Fruit fly (Drosophila melanogaster) whole organism, embryonic: ENCODE data around the gene dlp.

Experiments used
- Abd-B ChIP-seq: fragments of 200-800 bp; sonication (Bioruptor generic); optimal IDR thresholded peaks from 2 replicates; lab custom pipeline; 2018; ENCODE audit warnings: missing biosample characterization, mild to moderate bottlenecking, missing genetic modification characterization, moderate library complexity
- Atf-2 ChIP-seq: fragments of 200-800 bp; sonication (Bioruptor generic); optimal IDR thresholded peaks from 2 replicates; lab custom pipeline; 2016; ENCODE audit warnings: missing biosample characterization, missing genetic modification characterization
- Atf3 ChIP-seq: fragments of 200-800 bp; sonication (Bioruptor generic); optimal IDR thresholded peaks from 3 replicates; lab custom pipeline; 2016; ENCODE audit warnings: missing biosample characterization, missing genetic modification characterization
- CG11456 ChIP-seq: fragments of 200-800 bp; sonication (Bioruptor generic); IDR thresholded peaks from 3 replicates; pipeline ENCODE4 v1.3.6; 2022; ENCODE audit warnings: missing biosample characterization, missing genetic modification characterization
- CG13894 ChIP-seq: fragments of 200-800 bp; sonication (Bioruptor generic); optimal IDR thresholded peaks from 3 replicates; lab custom pipeline; 2018; ENCODE audit warnings: missing biosample characterization, mild to moderate bottlenecking, missing genetic modification characterization, moderate library complexity
- CG15011 ChIP-seq: fragments of 200-800 bp; sonication (Bioruptor generic); optimal IDR thresholded peaks from 3 replicates; lab custom pipeline; 2018; ENCODE audit warnings: missing biosample characterization, mild to moderate bottlenecking, missing genetic modification characterization
- CG2116 ChIP-seq: fragments of 200-800 bp; sonication (Bioruptor generic); optimal IDR thresholded peaks from 3 replicates; lab custom pipeline; 2018; ENCODE audit warnings: missing biosample characterization, mild to moderate bottlenecking, missing genetic modification characterization
- CG2129 ChIP-seq: fragments of 200-800 bp; sonication (Bioruptor generic); IDR thresholded peaks from 2 replicates; pipeline ENCODE4 v1.3.6; 2022; ENCODE audit warnings: missing biosample characterization, missing genetic modification characterization; ENCODE audit not compliant: partially characterized antibody
- CG4282 ChIP-seq: fragments of 200-800 bp; sonication (Bioruptor generic); optimal IDR thresholded peaks from 2 replicates; lab custom pipeline; 2016; ENCODE audit warnings: missing biosample characterization, missing genetic modification characterization
- CG4424 ChIP-seq: fragments of 200-800 bp; sonication (Bioruptor generic); optimal IDR thresholded peaks from 3 replicates; lab custom pipeline; 2016; ENCODE audit warnings: missing biosample characterization, missing genetic modification characterization
- CG6272 ChIP-seq: fragments of 200-800 bp; sonication (Bioruptor generic); IDR thresholded peaks from 2 replicates; pipeline ENCODE4 v1.3.6; 2022; ENCODE audit warnings: missing biosample characterization, missing genetic modification characterization
- CG6683 ChIP-seq: fragments of 200-800 bp; sonication (Bioruptor generic); optimal IDR thresholded peaks from 2 replicates; lab custom pipeline; 2017; ENCODE audit warnings: missing biosample characterization, mild to moderate bottlenecking, missing genetic modification characterization, missing genetic modification reagents
- CG6765 ChIP-seq: fragments of 200-800 bp; sonication (Bioruptor generic); optimal IDR thresholded peaks from 3 replicates; lab custom pipeline; 2017; ENCODE audit warnings: missing biosample characterization, mild to moderate bottlenecking, missing genetic modification characterization
- Deaf1 ChIP-seq: fragments of 200-800 bp; optimal IDR thresholded peaks from 3 replicates; lab custom pipeline; 2019; ENCODE audit warnings: missing biosample characterization, mild to moderate bottlenecking, missing genetic modification characterization, moderate library complexity
- Fer2 ChIP-seq: fragments of 200-800 bp; sonication (Bioruptor generic); optimal IDR thresholded peaks from 2 replicates; lab custom pipeline; 2018; ENCODE audit warnings: missing biosample characterization, mild to moderate bottlenecking, missing genetic modification characterization, moderate library complexity
- H15 ChIP-seq: fragments of 200-800 bp; sonication (Bioruptor generic); IDR thresholded peaks from 3 replicates; pipeline ENCODE4 v1.3.6; 2022; ENCODE audit warnings: missing biosample characterization, missing genetic modification characterization
- HHEX ChIP-seq: fragments of 200-800 bp; sonication (Bioruptor generic); optimal IDR thresholded peaks from 3 replicates; lab custom pipeline; 2017; ENCODE audit warnings: missing biosample characterization, mild to moderate bottlenecking, missing genetic modification characterization, missing genetic modification reagents
- Mad ChIP-seq: fragments of 200-800 bp; sonication (Bioruptor generic); optimal IDR thresholded peaks from 2 replicates; lab custom pipeline; 2016; ENCODE audit warnings: missing biosample characterization, missing genetic modification characterization
- Max ChIP-seq: fragments of 200-800 bp; sonication (Bioruptor generic); optimal IDR thresholded peaks from 2 replicates; lab custom pipeline; 2016; ENCODE audit warnings: missing biosample characterization, mild to moderate bottlenecking, missing genetic modification characterization
- Ssrp ChIP-seq: fragments of 200-800 bp; sonication (Bioruptor generic); optimal IDR thresholded peaks from 2 replicates; lab custom pipeline; 2018; ENCODE audit warnings: missing biosample characterization, mild to moderate bottlenecking, missing genetic modification characterization, moderate library complexity
- YL-1 ChIP-seq: fragments of 200-800 bp; sonication (Bioruptor generic); optimal IDR thresholded peaks from 3 replicates; lab custom pipeline; 2017; ENCODE audit warnings: missing biosample characterization, mild to moderate bottlenecking, missing genetic modification characterization
- croc ChIP-seq: fragments of 200-800 bp; sonication (Bioruptor generic); conservative IDR thresholded peaks from 3 replicates; pipeline ENCODE4 v1.3.6; 2022; ENCODE audit warnings: missing biosample characterization, missing genetic modification characterization
- crp ChIP-seq, 2 experiments: fragments of 200-800 bp; sonication (Bioruptor generic); optimal IDR thresholded peaks; 2 replicates in 1 of 2; 3 replicates in 1 of 2; lab custom pipeline; 2017; ENCODE audit warnings: missing biosample characterization in 2 of 2, missing genetic modification characterization in 2 of 2, mild to moderate bottlenecking in 1 of 2, moderate library complexity in 1 of 2
- dmrt99B ChIP-seq: fragments of 200-800 bp; sonication (Bioruptor generic); optimal IDR thresholded peaks from 2 replicates; lab custom pipeline; 2018; ENCODE audit warnings: missing biosample characterization, mild to moderate bottlenecking, missing genetic modification characterization, moderate library complexity
- emc ChIP-seq: fragments of 200-800 bp; sonication (Bioruptor generic); optimal IDR thresholded peaks from 2 replicates; lab custom pipeline; 2016; ENCODE audit warnings: missing biosample characterization, missing genetic modification characterization
- ems ChIP-seq: fragments of 200-800 bp; sonication (Bioruptor generic); optimal IDR thresholded peaks from 3 replicates; lab custom pipeline; 2016; ENCODE audit warnings: missing biosample characterization, missing genetic modification characterization
- ewg ChIP-seq: fragments of 200-800 bp; sonication (Bioruptor generic); optimal IDR thresholded peaks from 3 replicates; lab custom pipeline; 2017; ENCODE audit warnings: mild to moderate bottlenecking, missing biosample characterization, missing genetic modification reagents, missing genetic modification characterization
- fd64A ChIP-seq: fragments of 200-800 bp; sonication (Bioruptor generic); optimal IDR thresholded peaks from 3 replicates; lab custom pipeline; 2018; ENCODE audit warnings: missing biosample characterization, mild to moderate bottlenecking, missing genetic modification characterization
- grn ChIP-seq: fragments of 200-800 bp; sonication (Bioruptor generic); optimal IDR thresholded peaks from 3 replicates; lab custom pipeline; 2017; ENCODE audit warnings: missing biosample characterization, missing genetic modification characterization
- gt ChIP-seq: fragments of 200-800 bp; sonication (Bioruptor generic); IDR thresholded peaks from 2 replicates; pipeline ENCODE4 v1.3.6; 2022; ENCODE audit warnings: missing biosample characterization, missing genetic modification characterization
- ken ChIP-seq: fragments of 200-800 bp; sonication (Bioruptor generic); IDR thresholded peaks from 3 replicates; pipeline ENCODE4 v1.3.6; 2022; ENCODE audit warnings: missing biosample characterization, missing genetic modification characterization
- knrl ChIP-seq: fragments of 200-800 bp; sonication (Bioruptor generic); IDR thresholded peaks from 3 replicates; pipeline ENCODE4 v1.3.6; 2022; ENCODE audit warnings: missing biosample characterization, missing genetic modification characterization; ENCODE audit not compliant: partially characterized antibody
- mld ChIP-seq: fragments of 200-800 bp; sonication (Bioruptor generic); IDR thresholded peaks from 3 replicates; pipeline ENCODE4 v1.3.6; 2022; ENCODE audit warnings: missing biosample characterization, missing genetic modification characterization; ENCODE audit not compliant: partially characterized antibody
- nmo ChIP-seq: fragments of 200-800 bp; sonication (Bioruptor generic); optimal IDR thresholded peaks from 2 replicates; lab custom pipeline; 2018; ENCODE audit warnings: missing biosample characterization, mild to moderate bottlenecking, missing genetic modification characterization, moderate library complexity
- otp ChIP-seq: fragments of 200-800 bp; sonication (Bioruptor generic); IDR thresholded peaks from 3 replicates; pipeline ENCODE4, ENCODE4 v1.3.6; 2022; ENCODE audit warnings: missing biosample characterization, missing genetic modification characterization
- pan ChIP-seq, 4 experiments: fragments of >200 bp in 3 of 4; fragments of 200-800 bp in 1 of 4; sonication (Bioruptor generic) in 1 of 4; optimal IDR thresholded peaks in 3 of 4; IDR thresholded peaks in 1 of 4; 2 replicates each; pipeline versions ENCODE4 v1.3.6 to Lab custom; 2017 to 2022; ENCODE audit warnings: missing biosample characterization in 2 of 4, missing genetic modification characterization in 2 of 4, mixed read lengths in 1 of 4
- prd ChIP-seq, 3 experiments: fragments of >200 bp in 2 of 3; fragments of 200-800 bp in 1 of 3; sonication (Bioruptor generic) in 1 of 3; optimal IDR thresholded peaks in 2 of 3; IDR thresholded peaks in 1 of 3; 2 replicates in 2 of 3; 3 replicates in 1 of 3; pipeline versions ENCODE4 v1.3.6 to Lab custom; 2017 to 2022; ENCODE audit warnings: missing biosample characterization in 1 of 3, missing genetic modification characterization in 1 of 3
- sd ChIP-seq: fragments of 200-800 bp; sonication (Bioruptor generic); optimal IDR thresholded peaks from 3 replicates; lab custom pipeline; 2018; ENCODE audit warnings: missing biosample characterization, mild to moderate bottlenecking, missing genetic modification characterization, moderate library complexity
- sens-2 ChIP-seq: fragments of 200-800 bp; sonication (Bioruptor generic); IDR thresholded peaks from 2 replicates; pipeline ENCODE4 v1.3.6; 2022; ENCODE audit warnings: missing biosample characterization, missing genetic modification characterization
- shn ChIP-seq: fragments of 200-800 bp; sonication (Bioruptor generic); optimal IDR thresholded peaks from 3 replicates; lab custom pipeline; 2016; ENCODE audit warnings: missing biosample characterization, missing genetic modification characterization
- slou ChIP-seq: fragments of 200-800 bp; sonication (Bioruptor generic); optimal IDR thresholded peaks from 3 replicates; lab custom pipeline; 2016; ENCODE audit warnings: missing biosample characterization, missing genetic modification characterization
- tgo ChIP-seq: fragments of 200-800 bp; sonication (Bioruptor generic); IDR thresholded peaks from 3 replicates; pipeline ENCODE4 v1.3.6; 2022; ENCODE audit warnings: missing biosample characterization, missing genetic modification characterization
- tna ChIP-seq: fragments of 200-800 bp; sonication (Bioruptor generic); IDR thresholded peaks from 2 replicates; pipeline ENCODE4 v1.3.6; 2022; ENCODE audit warnings: missing biosample characterization, missing genetic modification characterization; ENCODE audit not compliant: partially characterized antibody
- trem ChIP-seq: fragments of 200-800 bp; optimal IDR thresholded peaks from 3 replicates; lab custom pipeline; 2019; ENCODE audit warnings: missing biosample characterization, mild to moderate bottlenecking, missing genetic modification characterization, moderate library complexity
- trh ChIP-seq: fragments of 200-800 bp; sonication (Bioruptor generic); optimal IDR thresholded peaks from 2 replicates; lab custom pipeline; 2016; ENCODE audit warnings: missing biosample characterization, missing genetic modification characterization
- unc-4 ChIP-seq: fragments of 200-800 bp; sonication (Bioruptor generic); IDR thresholded peaks from 2 replicates; pipeline ENCODE4 v1.3.6; 2022; ENCODE audit warnings: missing biosample characterization, missing genetic modification characterization; ENCODE audit not compliant: partially characterized antibody
- vvl ChIP-seq: fragments of 200-800 bp; sonication (Bioruptor generic); IDR thresholded peaks from 2 replicates; pipeline ENCODE4 v1.3.6; 2022; ENCODE audit warnings: missing biosample characterization, missing genetic modification characterization
- wek ChIP-seq: fragments of 200-800 bp; sonication (Bioruptor generic); optimal IDR thresholded peaks from 3 replicates; lab custom pipeline; 2018; ENCODE audit warnings: missing biosample characterization, mild to moderate bottlenecking, missing genetic modification characterization, moderate library complexity
- yki ChIP-seq: fragments of >200 bp; optimal IDR thresholded peaks from 3 replicates; lab custom pipeline; 2018

The dlp gene

dm6 chr3L:14652554-14652953 lies 20.2 kb downstream of the dlp start (continued):
- TF ChIP-seq H15 (GFP tag; lab: Robert Waterston, UW) (peak; percentile 50; the same call in 1 of the 3 replicates), ewg (GFP tag; lab: Kevin White, UChicago) (peak; percentile 68), ems (peak; percentile 35), Max (GFP tag; lab: Kevin White, UChicago) (peak; percentile 67), CG2129 (GFP tag; lab: Robert Waterston, UW) (no peak), croc (GFP tag; lab: Robert Waterston, UW) (peak; percentile 81), tna (GFP tag; lab: Robert Waterston, UW) (no peak), shn (GFP tag; lab: Kevin White, UChicago) (peak; percentile 9), CG15011 (GFP tag; lab: Kevin White, UChicago) (no peak), Atf-2 (peak; percentile 73), mld (GFP tag; lab: Robert Waterston, UW) (no peak), yki (lab: Kevin White, UChicago) (no peak), CG4282 (GFP tag; lab: Kevin White, UChicago) (no peak), trh (peak; percentile 50), slou (GFP tag; lab: Kevin White, UChicago) (no peak), fd64A (peak; percentile 47), nmo (peak; percentile 84), vvl (GFP tag; lab: Robert Waterston, UW) (peak; percentile 88), pan (optimal IDR thresholded peaks at IDR 0.05; lab: Kevin White, UChicago) (no peak), pan (GFP tag; optimal IDR thresholded peaks at IDR 0.05 in 1 of 2, IDR thresholded peaks at IDR 0.05 in 1 of 2) (peak in 1 of 2 experiments; percentile 65), sens-2 (GFP tag; lab: Robert Waterston, UW) (peak; percentile 71; the same call in 1 of the 2 replicates), dmrt99B (tag; lab: Kevin White, UChicago) (peak; percentile 64), unc-4 (GFP tag; lab: Robert Waterston, UW) (no peak), Atf3 (peak; percentile 54), CG2116 (GFP tag; lab: Kevin White, UChicago) (peak; percentile 6), Abd-B (peak; percentile 72), YL-1 (GFP tag; lab: Kevin White, UChicago) (no peak), sd (tag; lab: Kevin White, UChicago) (peak; percentile 78), knrl (no peak), trem (tag; lab: Kevin White, UChicago) (peak; percentile 89), Mad (peak; percentile 50), emc (GFP tag; lab: Kevin White, UChicago) (no peak), HHEX (GFP tag; lab: Kevin White, UChicago) (peak; percentile 60), ken (peak; percentile 64; the same call in 1 of the 3 replicates), CG6272 (no peak), gt (no peak), otp (peak; percentile 79; the same call in 2 of the 3 replicates), prd (optimal IDR thresholded peaks at IDR 0.05; lab: Kevin White, UChicago) (no peak), prd (GFP tag; IDR thresholded peaks at IDR 0.05; lab: Robert Waterston, UW) (peak; percentile 76; the same call in 2 of the 3 replicates), tgo (GFP tag; lab: Robert Waterston, UW) (peak; percentile 48; the same call in 2 of the 3 replicates), crp (GFP tag; optimal IDR thresholded peaks at IDR 0.05; lab: Kevin White, UChicago) (peak in 1 of 2 experiments; percentile 1), CG4424 (peak; percentile 86), CG6683 (GFP tag; lab: Kevin White, UChicago) (peak; percentile 51), CG11456 (GFP tag; lab: Robert Waterston, UW) (peak; percentile 62; the same call in 1 of the 3 replicates), Ssrp (tag; lab: Kevin White, UChicago) (peak; percentile 86), wek (no peak), grn (GFP tag; lab: Kevin White, UChicago) (no peak), CG13894 (no peak), CG6765 (no peak), Fer2 (tag; lab: Kevin White, UChicago) (no peak), Deaf1 (tag; lab: Kevin White, UChicago) (peak; percentile 50)
